Worm (Caenorhabditis elegans) whole organism, L4 larva: Measurements from ENCODE around the gene ccnk-1.
A peak's percentile ranks its signal among the peaks of the same experiment; 100 is the strongest.

ENCODE experiments used
- D1046.2 ChIP-seq: fragments of 200-800 bp; sonication (Bioruptor generic); IDR thresholded peaks from 2 replicates; pipeline ENCODE4 v1.3.6; 2022; ENCODE audit warnings: missing genetic modification characterization, missing compliant biosample characterization
- F10B5.3 ChIP-seq: sonication (generic microtip); optimal IDR thresholded peaks from 2 replicates; lab custom pipeline; 2016; ENCODE audit warnings: mild to moderate bottlenecking, missing genetic modification characterization, missing compliant biosample characterization
- F37D6.2 ChIP-seq: sonication (generic microtip); optimal IDR thresholded peaks from 2 replicates; lab custom pipeline; 2016; ENCODE audit warnings: mild to moderate bottlenecking, missing genetic modification characterization, missing compliant biosample characterization
- Y48G9A.11 ChIP-seq: fragments of 200-800 bp; sonication (Bioruptor generic); IDR thresholded peaks from 2 replicates; pipeline ENCODE4 v1.3.6; 2022; ENCODE audit warnings: missing genetic modification reagents, missing genetic modification characterization, missing compliant biosample characterization
- Y5F2A.4 ChIP-seq: fragments of 200-800 bp; sonication (Bioruptor generic); optimal IDR thresholded peaks from 2 replicates; lab custom pipeline; 2018; ENCODE audit warnings: mild to moderate bottlenecking, missing genetic modification characterization, missing compliant biosample characterization
- aly-2 ChIP-seq: sonication (generic microtip); optimal IDR thresholded peaks from 2 replicates; lab custom pipeline; 2018; ENCODE audit warnings: missing biosample characterization, missing genetic modification characterization
- ama-1 ChIP-seq: fragments of 150-350 bp; optimal IDR thresholded peaks from 2 replicates; lab custom pipeline; 2014; ENCODE audit warnings: inconsistent platforms, mixed read lengths
- ceh-28 ChIP-seq: fragments of 150-350 bp; optimal IDR thresholded peaks from 2 replicates; lab custom pipeline; 2014; ENCODE audit warnings: missing biosample characterization, missing genetic modification reagents, missing genetic modification characterization
- ceh-82 ChIP-seq: sonication (generic microtip); optimal IDR thresholded peaks from 2 replicates; lab custom pipeline; 2017; ENCODE audit warnings: missing biosample characterization, missing genetic modification characterization
- ces-1 ChIP-seq: fragments of 150-350 bp; sonication (generic microtip); optimal IDR thresholded peaks from 4 replicates; lab custom pipeline; 2014; ENCODE audit warnings: missing biosample characterization, missing genetic modification reagents, missing genetic modification characterization
- cey-2 ChIP-seq: sonication (generic microtip); optimal IDR thresholded peaks from 3 replicates; lab custom pipeline; 2017; ENCODE audit warnings: missing genetic modification characterization, mild to moderate bottlenecking, missing compliant biosample characterization, antibody characterized with exemption, borderline replicate concordance; ENCODE audit not compliant: insufficient read depth
- ctbp-1 ChIP-seq: fragments of 200-800 bp; sonication (Bioruptor generic); IDR thresholded peaks from 2 replicates; pipeline ENCODE4 v1.3.6; 2022; ENCODE audit warnings: missing genetic modification reagents, missing genetic modification characterization, missing compliant biosample characterization
- daf-8 ChIP-seq: fragments of 200-800 bp; sonication (Bioruptor generic); IDR thresholded peaks from 2 replicates; pipeline ENCODE4 v1.3.6; 2022; ENCODE audit warnings: missing genetic modification characterization, missing compliant biosample characterization
- dmd-8 ChIP-seq: fragments of 200-800 bp; sonication (Bioruptor generic); IDR thresholded peaks from 2 replicates; pipeline ENCODE4 v1.3.6; 2022; ENCODE audit warnings: missing genetic modification characterization, missing compliant biosample characterization
- dmd-9 ChIP-seq: fragments of 200-800 bp; sonication (Bioruptor generic); IDR thresholded peaks from 2 replicates; pipeline ENCODE4 v1.3.6; 2022; ENCODE audit warnings: missing genetic modification reagents, missing genetic modification characterization, missing compliant biosample characterization
- dpl-1 ChIP-seq: fragments of 150-350 bp; optimal IDR thresholded peaks from 2 replicates; lab custom pipeline; 2014; ENCODE audit warnings: missing biosample characterization, missing genetic modification reagents, missing genetic modification characterization
- fkh-10 ChIP-seq: fragments of 150-350 bp; optimal IDR thresholded peaks from 2 replicates; lab custom pipeline; 2014; ENCODE audit warnings: missing biosample characterization, missing genetic modification reagents, missing genetic modification characterization
- lin-39 ChIP-seq: fragments of 150-350 bp; optimal IDR thresholded peaks from 2 replicates; lab custom pipeline; 2014; ENCODE audit warnings: missing biosample characterization, missing genetic modification reagents, missing genetic modification characterization
- lsy-2 ChIP-seq, 2 experiments: fragments of 150-350 bp in 1 of 2; sonication (generic microtip) in 1 of 2; optimal IDR thresholded peaks; 2 replicates each; lab custom pipeline; 2014 to 2017; ENCODE audit warnings: missing biosample characterization in 2 of 2, missing genetic modification characterization in 2 of 2
- mdl-1 ChIP-seq, 2 experiments: fragments of 150-350 bp in 1 of 2; sonication (generic microtip) in 1 of 2; optimal IDR thresholded peaks; 2 replicates each; lab custom pipeline; 2014 to 2017; ENCODE audit warnings: missing biosample characterization in 2 of 2, missing genetic modification characterization in 2 of 2
- nhr-10 ChIP-seq: fragments of 150-350 bp; optimal IDR thresholded peaks from 2 replicates; lab custom pipeline; 2014; ENCODE audit warnings: missing biosample characterization, missing genetic modification characterization
- nhr-102 ChIP-seq: sonication (generic microtip); optimal IDR thresholded peaks from 2 replicates; lab custom pipeline; 2016; ENCODE audit warnings: mild to moderate bottlenecking, missing genetic modification characterization, moderate library complexity, missing compliant biosample characterization
- nhr-111 ChIP-seq: fragments of 200-800 bp; sonication (Bioruptor generic); optimal IDR thresholded peaks from 2 replicates; lab custom pipeline; 2018; ENCODE audit warnings: mild to moderate bottlenecking, missing genetic modification characterization, missing compliant biosample characterization
- nhr-28 ChIP-seq: fragments of 150-350 bp; optimal IDR thresholded peaks from 2 replicates; lab custom pipeline; 2014; ENCODE audit warnings: missing biosample characterization, missing genetic modification characterization
- nhr-48 ChIP-seq: sonication (generic microtip); optimal IDR thresholded peaks from 2 replicates; lab custom pipeline; 2016; ENCODE audit warnings: mild to moderate bottlenecking, missing genetic modification characterization, missing compliant biosample characterization
- nhr-76 ChIP-seq: fragments of 150-350 bp; optimal IDR thresholded peaks from 2 replicates; lab custom pipeline; 2014; ENCODE audit warnings: missing biosample characterization, missing genetic modification characterization
- nhr-77 ChIP-seq: fragments of 150-350 bp; optimal IDR thresholded peaks from 2 replicates; lab custom pipeline; 2014; ENCODE audit warnings: missing biosample characterization, missing genetic modification characterization
- pha-4 ChIP-seq, 2 experiments: fragments of 150-350 bp in 1 of 2; fragments of 200-800 bp in 1 of 2; sonication (Bioruptor generic) in 1 of 2; IDR thresholded peaks in 1 of 2; optimal IDR thresholded peaks in 1 of 2; 2 replicates each; pipeline versions ENCODE4 v1.3.6 to Lab custom; 2014 to 2022; ENCODE audit warnings: missing genetic modification characterization in 2 of 2, missing genetic modification reagents in 2 of 2, missing biosample characterization in 1 of 2, missing compliant biosample characterization in 1 of 2
- php-3 ChIP-seq: fragments of 200-800 bp; sonication (Bioruptor generic); IDR thresholded peaks from 2 replicates; pipeline ENCODE4 v1.3.6; 2022; ENCODE audit warnings: missing genetic modification reagents, missing genetic modification characterization, missing compliant biosample characterization
- saeg-2 ChIP-seq: fragments of 200-800 bp; sonication (Bioruptor generic); IDR thresholded peaks from 2 replicates; pipeline ENCODE4 v1.3.6; 2022; ENCODE audit warnings: missing genetic modification reagents, missing genetic modification characterization, missing compliant biosample characterization
- sdz-12 ChIP-seq: fragments of 200-800 bp; sonication (Bioruptor generic); optimal IDR thresholded peaks from 2 replicates; lab custom pipeline; 2018; ENCODE audit warnings: mild to moderate bottlenecking, missing genetic modification characterization, missing compliant biosample characterization
- unc-39 ChIP-seq: sonication (generic microtip); optimal IDR thresholded peaks from 2 replicates; lab custom pipeline; 2017; ENCODE audit warnings: missing biosample characterization, missing genetic modification characterization
- unc-62 ChIP-seq, 3 experiments: fragments of 150-350 bp in 1 of 3; sonication (generic microtip); optimal IDR thresholded peaks in 2 of 3; peaks in 1 of 3; 1 replicate in 1 of 3; 2 replicates in 2 of 3; lab custom pipeline; 2014 to 2017; ENCODE audit warnings: missing biosample characterization in 3 of 3, missing genetic modification characterization in 3 of 3, missing genetic modification reagents in 3 of 3, missing genotype in 1 of 3
- zfp-2 ChIP-seq: sonication (generic microtip); optimal IDR thresholded peaks from 2 replicates; lab custom pipeline; 2016; ENCODE audit warnings: mild to moderate bottlenecking, missing genetic modification characterization, missing compliant biosample characterization
- zip-2 ChIP-seq: fragments of 150-350 bp; optimal IDR thresholded peaks from 2 replicates; lab custom pipeline; 2014; ENCODE audit warnings: missing biosample characterization, missing genetic modification characterization
- ztf-11 ChIP-seq: fragments of 150-350 bp; optimal IDR thresholded peaks from 2 replicates; lab custom pipeline; 2014; ENCODE audit warnings: missing biosample characterization, missing genetic modification characterization
- ztf-7 ChIP-seq: fragments of 150-350 bp; optimal IDR thresholded peaks from 2 replicates; lab custom pipeline; 2014; ENCODE audit warnings: missing biosample characterization, missing genetic modification characterization

The ccnk-1 gene

ce11 chrV:14579619-14580018 lies 32.7 kb upstream of the ccnk-1 start, which contains the start of gene gar-3:
gar-3 (minus strand) TSS chrV:14579719.
- TF ChIP-seq nhr-76 (no peak), Y5F2A.4 (GFP tag; lab: Kevin White, UChicago) (no peak), nhr-48 (tag; lab: Kevin White, UChicago) (no peak), zfp-2 (tag; lab: Kevin White, UChicago) (no peak), ceh-82 (no peak), nhr-28 (no peak), ces-1 (no peak), nhr-77 (no peak), daf-8 (GFP tag; lab: Robert Waterston, UW) (no peak), nhr-10 (no peak), ztf-7 (no peak), dmd-8 (GFP tag; lab: Robert Waterston, UW) (no peak), saeg-2 (GFP tag; lab: Robert Waterston, UW) (no peak), lin-39 (tag; lab: Kevin White, UChicago) (no peak), dpl-1 (no peak), sdz-12 (GFP tag; lab: Kevin White, UChicago) (no peak), pha-4 (GFP tag; IDR thresholded peaks at IDR 0.05; lab: Robert Waterston, UW) (no peak), pha-4 (tag; optimal IDR thresholded peaks at IDR 0.05; lab: Kevin White, UChicago) (no peak), nhr-111 (no peak), lsy-2 (tag; optimal IDR thresholded peaks at IDR 0.05; lab: Kevin White, UChicago) (no peak)
- TF ChIP-seq, all 104 proteins: peak for 0

ce11 chrV:14585351-14585750 lies 27.0 kb upstream of the ccnk-1 start, which contains the start of gene Y40H4A.2:
Y40H4A.2 (minus strand) TSS chrV:14585451.
- no peak for TF ChIP-seq fkh-10 (GFP tag; lab: Kevin White, UChicago)
- no peak for TF ChIP-seq daf-8 (GFP tag; lab: Robert Waterston, UW)
- no peak for TF ChIP-seq F37D6.2 (tag; lab: Kevin White, UChicago)
- TF ChIP-seq Y48G9A.11 (GFP tag; lab: Robert Waterston, UW) = no peak
- TF ChIP-seq php-3 (GFP tag; lab: Robert Waterston, UW) = no peak
- peak in 1 of 2 experiments; percentile 80 for TF ChIP-seq unc-62 (GFP tag; optimal IDR thresholded peaks at IDR 0.05 in 1 of 2; lab: Kevin White, UChicago)
- TF ChIP-seq unc-62 (tag; optimal IDR thresholded peaks at IDR 0.05; lab: Kevin White, UChicago) = no peak
- TF ChIP-seq, all 104 proteins: peak for 1

- no peak for TF ChIP-seq zip-2 (tag; lab: Kevin White, UChicago)
- no peak for TF ChIP-seq dmd-9 (GFP tag; lab: Robert Waterston, UW)
- TF ChIP-seq mdl-1 (tag; optimal IDR thresholded peaks at IDR 0.05; lab: Kevin White, UChicago) = no peak
- TF ChIP-seq ztf-11 (tag; lab: Kevin White, UChicago) = no peak
- TF ChIP-seq cey-2 (tag; lab: Kevin White, UChicago) = no peak
- no peak for TF ChIP-seq ceh-82
- no peak for TF ChIP-seq lsy-2 (tag; optimal IDR thresholded peaks at IDR 0.05; lab: Kevin White, UChicago)
- TF ChIP-seq aly-2 (tag; lab: Kevin White, UChicago) = no peak
- TF ChIP-seq dpl-1 = no peak
- no peak for TF ChIP-seq ama-1
- no peak for TF ChIP-seq unc-39 (tag; lab: Kevin White, UChicago)
- no peak for TF ChIP-seq ceh-28 (tag; lab: Kevin White, UChicago)
- no peak for TF ChIP-seq ctbp-1
- no peak for TF ChIP-seq D1046.2 (GFP tag; lab: Robert Waterston, UW)
- no peak for TF ChIP-seq pha-4 (GFP tag; IDR thresholded peaks at IDR 0.05; lab: Robert Waterston, UW)
- TF ChIP-seq pha-4 (tag; optimal IDR thresholded peaks at IDR 0.05; lab: Kevin White, UChicago) = no peak
- TF ChIP-seq nhr-102 = no peak
- TF ChIP-seq F10B5.3 (tag; lab: Kevin White, UChicago) = no peak
Observed at ce11 chrV:14594103-14594502, 18.2 kb upstream of the ccnk-1 start.
